Worm (Caenorhabditis elegans) whole organism, L1 larva: ENCODE data around the gene C43D7.8.

Experiments
- F16B12.6 ChIP-seq: fragments of 150-350 bp; optimal IDR thresholded peaks from 2 replicates; lab custom pipeline; 2014; ENCODE audit warnings: missing biosample characterization, missing genetic modification characterization
- alr-1 ChIP-seq: fragments of 200-800 bp; sonication (Bioruptor generic); optimal IDR thresholded peaks from 2 replicates; lab custom pipeline; 2018; ENCODE audit warnings: borderline replicate concordance, mild to moderate bottlenecking, missing genetic modification characterization, missing compliant biosample characterization
- ceh-63 ChIP-seq: fragments of 200-800 bp; sonication (Bioruptor generic); optimal IDR thresholded peaks from 2 replicates; lab custom pipeline; 2018; ENCODE audit warnings: mild to moderate bottlenecking, missing genetic modification characterization, missing compliant biosample characterization
- ceh-90 ChIP-seq: sonication (generic microtip); optimal IDR thresholded peaks from 2 replicates; lab custom pipeline; 2016; ENCODE audit warnings: missing genetic modification characterization, missing compliant biosample characterization
- dpl-1 ChIP-seq, 3 experiments: fragments of 150-350 bp in 2 of 3; sonication (generic microtip) in 1 of 3; optimal IDR thresholded peaks; 2 replicates each; lab custom pipeline; 2014 to 2017; ENCODE audit warnings: missing biosample characterization in 3 of 3, missing genetic modification characterization in 3 of 3, missing genetic modification reagents in 3 of 3
- efl-3 ChIP-seq: fragments of 200-800 bp; sonication (Bioruptor generic); optimal IDR thresholded peaks from 2 replicates; lab custom pipeline; 2018; ENCODE audit warnings: mild to moderate bottlenecking, missing genetic modification characterization, missing compliant biosample characterization
- elt-2 ChIP-seq: sonication (generic microtip); optimal IDR thresholded peaks from 2 replicates; lab custom pipeline; 2016; ENCODE audit warnings: missing genetic modification characterization, mild to moderate bottlenecking, inconsistent platforms, missing compliant biosample characterization, missing genetic modification reagents
- nhr-20 ChIP-seq: sonication (generic microtip); optimal IDR thresholded peaks from 2 replicates; lab custom pipeline; 2016; ENCODE audit warnings: mild to moderate bottlenecking, missing genetic modification characterization, missing compliant biosample characterization
- nhr-237 ChIP-seq: fragments of 150-350 bp; optimal IDR thresholded peaks from 2 replicates; lab custom pipeline; 2014; ENCODE audit warnings: missing biosample characterization, missing genetic modification characterization
- pqm-1 ChIP-seq: sonication (generic microtip); optimal IDR thresholded peaks from 3 replicates; lab custom pipeline; 2017; ENCODE audit warnings: missing biosample characterization, missing genetic modification characterization
- skn-1 ChIP-seq: fragments of 150-350 bp; optimal IDR thresholded peaks from 2 replicates; lab custom pipeline; 2014; ENCODE audit warnings: missing biosample characterization, missing genetic modification characterization
- snpc-4 ChIP-seq: fragments of 150-350 bp; optimal IDR thresholded peaks from 2 replicates; lab custom pipeline; 2014; ENCODE audit warnings: missing biosample characterization, missing genetic modification characterization
- zag-1 ChIP-seq: fragments of 150-350 bp; optimal IDR thresholded peaks from 2 replicates; lab custom pipeline; 2014; ENCODE audit warnings: missing biosample characterization, missing genetic modification characterization
- ztf-4 ChIP-seq: fragments of 150-350 bp; optimal IDR thresholded peaks from 2 replicates; lab custom pipeline; 2014; ENCODE audit warnings: missing biosample characterization, missing genetic modification characterization

C43D7.8 gene

ce11 chrV:19260686-19261085 is 50.6 kb downstream of the C43D7.8 start:
- TF ChIP-seq ceh-90 (tag; lab: Kevin White, UChicago) (no peak), nhr-237 (tag; lab: Kevin White, UChicago) (no peak), F16B12.6 (no peak), alr-1 (tag; lab: Kevin White, UChicago) (no peak), zag-1 (tag; lab: Kevin White, UChicago) (no peak), dpl-1 (GFP tag; optimal IDR thresholded peaks at IDR 0.05; lab: Kevin White, UChicago) (no peak), skn-1 (no peak), ztf-4 (tag; lab: Kevin White, UChicago) (no peak), pqm-1 (no peak), ceh-63 (GFP tag; lab: Kevin White, UChicago) (no peak), elt-2 (tag; lab: Kevin White, UChicago) (no peak), nhr-20 (tag; lab: Kevin White, UChicago) (no peak), snpc-4 (no peak), efl-3 (no peak)
